Worm (Caenorhabditis elegans) whole organism, L2 larva: Measurements from ENCODE around the gene EEED8.15.

Experiments
- C34F6.9 ChIP-seq: fragments of 150-350 bp; optimal IDR thresholded peaks from 2 replicates; lab custom pipeline; 2014; ENCODE audit warnings: missing biosample characterization, missing genetic modification characterization
- F13H6.1 ChIP-seq: sonication (generic microtip); optimal IDR thresholded peaks from 2 replicates; lab custom pipeline; 2016; ENCODE audit warnings: missing genetic modification characterization, missing compliant biosample characterization
- R02D3.7 ChIP-seq: fragments of 150-350 bp; optimal IDR thresholded peaks from 2 replicates; lab custom pipeline; 2014; ENCODE audit warnings: missing biosample characterization, missing genetic modification characterization
- Y55F3AM.14 ChIP-seq: fragments of 200-800 bp; sonication (Bioruptor generic); optimal IDR thresholded peaks from 2 replicates; lab custom pipeline; 2018; ENCODE audit warnings: mild to moderate bottlenecking, missing genetic modification characterization, missing compliant biosample characterization
- ZK546.5 ChIP-seq: sonication (generic microtip); optimal IDR thresholded peaks from 2 replicates; lab custom pipeline; 2017; ENCODE audit warnings: missing biosample characterization, missing genetic modification characterization
- alr-1 ChIP-seq: fragments of 150-350 bp; optimal IDR thresholded peaks from 2 replicates; lab custom pipeline; 2014; ENCODE audit warnings: missing biosample characterization, missing genetic modification characterization
- aly-2 ChIP-seq: fragments of 150-350 bp; optimal IDR thresholded peaks from 2 replicates; lab custom pipeline; 2014; ENCODE audit warnings: missing biosample characterization, missing genetic modification characterization
- ama-1 ChIP-seq: fragments of 150-350 bp; optimal IDR thresholded peaks from 2 replicates; lab custom pipeline; 2018; ENCODE audit warnings: inconsistent platforms
- blmp-1 ChIP-seq: sonication (generic microtip); optimal IDR thresholded peaks from 2 replicates; lab custom pipeline; 2017; ENCODE audit warnings: missing genetic modification characterization, mild to moderate bottlenecking, missing compliant biosample characterization, antibody characterized with exemption, moderate library complexity; ENCODE audit not compliant: insufficient read depth
- ceh-16 ChIP-seq: fragments of 150-350 bp; optimal IDR thresholded peaks from 2 replicates; lab custom pipeline; 2014; ENCODE audit warnings: missing biosample characterization, missing genetic modification characterization
- ceh-82 ChIP-seq: fragments of 150-350 bp; optimal IDR thresholded peaks from 2 replicates; lab custom pipeline; 2014; ENCODE audit warnings: missing biosample characterization, missing genetic modification characterization
- crh-2 ChIP-seq: sonication (generic microtip); optimal IDR thresholded peaks from 2 replicates; lab custom pipeline; 2017; ENCODE audit warnings: missing biosample characterization, missing genetic modification characterization
- egl-27 ChIP-seq: sonication (generic microtip); optimal IDR thresholded peaks from 3 replicates; lab custom pipeline; 2017; ENCODE audit warnings: missing biosample characterization, missing genetic modification reagents, missing genetic modification characterization
- elt-3 ChIP-seq: sonication (generic microtip); optimal IDR thresholded peaks from 2 replicates; lab custom pipeline; 2017; ENCODE audit warnings: missing biosample characterization, missing genetic modification characterization
- fos-1 ChIP-seq: fragments of 150-350 bp; optimal IDR thresholded peaks from 2 replicates; lab custom pipeline; 2014; ENCODE audit warnings: missing biosample characterization, missing genetic modification characterization
- lin-11 ChIP-seq: fragments of 150-350 bp; sonication (generic microtip); optimal IDR thresholded peaks from 2 replicates; lab custom pipeline; 2014; ENCODE audit warnings: missing biosample characterization, missing genetic modification characterization, inconsistent platforms, mixed read lengths
- lin-39 ChIP-seq: fragments of 150-350 bp; optimal IDR thresholded peaks from 2 replicates; lab custom pipeline; 2014; ENCODE audit warnings: missing biosample characterization, missing genetic modification reagents, missing genetic modification characterization
- lsy-2 ChIP-seq, 2 experiments: fragments of 150-350 bp in 1 of 2; sonication (generic microtip) in 1 of 2; optimal IDR thresholded peaks; 2 replicates each; lab custom pipeline; 2014 to 2017; ENCODE audit warnings: missing biosample characterization in 2 of 2, missing genetic modification characterization in 2 of 2
- mbf-1 ChIP-seq: sonication (generic microtip); optimal IDR thresholded peaks from 2 replicates; lab custom pipeline; 2017; ENCODE audit warnings: missing biosample characterization, missing genetic modification characterization
- mdl-1 ChIP-seq, 2 experiments: fragments of 150-350 bp in 1 of 2; sonication (generic microtip) in 1 of 2; optimal IDR thresholded peaks; 2 replicates each; lab custom pipeline; 2017; ENCODE audit warnings: missing biosample characterization in 2 of 2, missing genetic modification characterization in 2 of 2
- nhr-11 ChIP-seq: fragments of 150-350 bp; optimal IDR thresholded peaks from 2 replicates; lab custom pipeline; 2014; ENCODE audit warnings: missing biosample characterization, missing genetic modification characterization
- nhr-23 ChIP-seq: fragments of 150-350 bp; optimal IDR thresholded peaks from 2 replicates; lab custom pipeline; 2014; ENCODE audit warnings: missing biosample characterization, missing genetic modification reagents, missing genetic modification characterization
- nhr-237 ChIP-seq: fragments of 150-350 bp; optimal IDR thresholded peaks from 2 replicates; lab custom pipeline; 2014; ENCODE audit warnings: missing biosample characterization, missing genetic modification characterization
- nhr-25 ChIP-seq: fragments of 150-350 bp; sonication (generic microtip); optimal IDR thresholded peaks from 3 replicates; lab custom pipeline; 2014; ENCODE audit warnings: missing biosample characterization, missing genetic modification characterization
- nhr-6 ChIP-seq: fragments of 150-350 bp; optimal IDR thresholded peaks from 2 replicates; lab custom pipeline; 2014; ENCODE audit warnings: missing biosample characterization, missing genetic modification characterization
- peb-1 ChIP-seq: fragments of 150-350 bp; optimal IDR thresholded peaks from 2 replicates; lab custom pipeline; 2014; ENCODE audit warnings: missing biosample characterization, missing genetic modification characterization
- sem-4 ChIP-seq: fragments of 150-350 bp; optimal IDR thresholded peaks from 2 replicates; lab custom pipeline; 2014; ENCODE audit warnings: missing biosample characterization, missing genetic modification reagents, missing genetic modification characterization
- sma-3 ChIP-seq: sonication (generic microtip); optimal IDR thresholded peaks from 2 replicates; lab custom pipeline; 2016; ENCODE audit warnings: missing genetic modification reagents, missing genetic modification characterization, missing compliant biosample characterization
- sma-9 ChIP-seq, 2 experiments: fragments of 150-350 bp in 1 of 2; sonication (generic microtip) in 1 of 2; optimal IDR thresholded peaks; 2 replicates each; lab custom pipeline; 2014 to 2016; ENCODE audit warnings: missing genetic modification characterization in 2 of 2, mild to moderate bottlenecking in 1 of 2, missing biosample characterization in 1 of 2, missing compliant biosample characterization in 1 of 2, missing genetic modification reagents in 1 of 2, moderate library complexity in 1 of 2
- snpc-4 ChIP-seq: fragments of 150-350 bp; optimal IDR thresholded peaks from 2 replicates; lab custom pipeline; 2014; ENCODE audit warnings: missing biosample characterization, missing genetic modification characterization
- unc-39 ChIP-seq: fragments of 150-350 bp; optimal IDR thresholded peaks from 2 replicates; lab custom pipeline; 2014; ENCODE audit warnings: missing biosample characterization, missing genetic modification characterization
- ztf-1 ChIP-seq: fragments of 200-800 bp; sonication (Bioruptor generic); conservative IDR thresholded peaks from 2 replicates; pipeline ENCODE4 v1.3.6; 2022; ENCODE audit warnings: missing genetic modification characterization, missing compliant biosample characterization
- ztf-11 ChIP-seq: sonication (generic microtip); optimal IDR thresholded peaks from 2 replicates; lab custom pipeline; 2017; ENCODE audit warnings: missing biosample characterization, missing genetic modification characterization
- ztf-4 ChIP-seq: fragments of 150-350 bp; optimal IDR thresholded peaks from 2 replicates; lab custom pipeline; 2014; ENCODE audit warnings: missing biosample characterization, missing genetic modification characterization

The EEED8.15 gene

DNA sequence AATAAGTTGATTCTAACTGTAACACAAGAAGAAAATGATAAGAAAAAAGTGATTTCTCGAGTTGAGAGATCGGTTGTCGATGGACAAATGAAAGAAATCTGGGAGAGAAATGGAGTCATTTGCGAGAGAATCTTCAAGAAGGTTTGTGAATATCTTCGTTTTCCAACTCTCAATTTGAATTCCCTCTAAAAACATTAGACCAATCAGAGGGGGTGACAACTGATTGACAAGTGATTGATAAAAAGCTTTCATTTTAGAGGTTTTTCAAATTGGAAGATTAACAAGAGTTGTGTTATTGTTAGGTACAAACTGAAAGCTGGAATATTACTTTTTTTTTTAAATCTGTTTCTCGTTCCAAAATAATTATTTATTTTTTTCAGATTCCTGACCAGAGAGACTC, 1.1 kb upstream of the EEED8.15 start:
- TF ChIP-seq aly-2 (no peak), crh-2 (tag; lab: Kevin White, UChicago) (no peak), alr-1 (tag; lab: Kevin White, UChicago) (no peak), blmp-1 (tag; lab: Kevin White, UChicago) (no peak)

DNA sequence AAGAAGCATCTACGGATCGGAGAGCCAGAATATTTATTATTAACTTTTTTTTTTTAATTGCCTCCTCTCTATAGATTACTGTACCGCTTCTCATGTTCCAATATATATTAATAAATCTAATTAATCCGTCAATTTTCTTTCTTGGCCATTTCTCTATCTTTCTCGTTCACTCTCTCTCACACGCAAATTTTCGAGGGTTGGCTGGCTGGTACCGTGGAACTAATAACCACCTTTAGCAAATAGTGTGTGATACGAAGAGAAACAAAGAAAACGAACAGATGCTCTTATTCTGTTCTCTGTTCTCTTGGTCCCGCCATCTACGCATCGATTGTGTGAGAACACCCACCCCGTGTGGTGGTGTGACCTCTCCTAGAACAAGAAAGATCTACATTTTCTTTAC, 712 bp upstream of the EEED8.15 start:
- no peak for TF ChIP-seq peb-1 (tag; lab: Kevin White, UChicago)
- TF ChIP-seq ceh-16 (tag; lab: Kevin White, UChicago) = no peak
- TF ChIP-seq nhr-11 = no peak
- TF ChIP-seq, all 48 proteins: peak for 0

DNA sequence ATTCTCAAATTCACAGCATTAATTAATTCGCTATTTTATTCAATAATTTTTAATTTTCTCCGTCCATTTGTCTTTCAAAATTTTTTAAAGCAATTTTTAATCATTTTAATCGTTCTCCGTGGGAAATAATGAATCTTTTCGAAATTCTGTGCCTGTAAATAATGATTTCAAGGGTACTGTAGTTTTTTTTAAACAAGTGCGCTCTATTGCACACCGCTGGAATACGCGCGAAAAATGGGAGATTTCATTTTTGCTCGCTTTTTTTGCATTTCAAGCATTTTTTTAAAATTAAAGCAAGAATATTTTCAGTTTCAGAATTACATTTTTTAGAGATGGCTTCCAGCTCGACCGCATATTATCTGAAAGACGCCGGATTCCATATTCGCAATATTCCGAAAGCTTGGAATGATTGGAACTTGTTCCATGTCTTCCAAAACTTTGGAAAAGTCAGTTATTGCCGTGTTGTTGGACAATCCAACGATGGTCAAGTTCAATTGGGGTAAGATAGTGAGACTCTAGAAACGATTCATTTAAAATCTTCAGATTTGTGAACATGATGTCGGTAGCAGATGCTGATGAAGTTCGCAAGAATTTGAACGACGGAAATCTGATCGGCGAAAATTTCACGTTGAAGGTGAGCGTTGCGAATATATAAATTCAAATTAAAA, 2.1 kb downstream of the EEED8.15 start, which contains the start of gene tofu-6:
Gene tofu-6, plus strand, starts transcription at position 302 of the 668 bp plus-strand sequence.
- TF ChIP-seq sem-4 (tag; lab: Kevin White, UChicago) (no peak), egl-27 (tag; lab: Kevin White, UChicago) (no peak), lsy-2 (tag; optimal IDR thresholded peaks at IDR 0.05; lab: Kevin White, UChicago) (peak in 1 of 2 experiments; percentile 93), blmp-1 (tag; lab: Kevin White, UChicago) (no peak), F13H6.1 (no peak), fos-1 (tag; lab: Kevin White, UChicago) (no peak), lin-11 (tag; lab: Kevin White, UChicago) (no peak), elt-3 (no peak), sma-3 (GFP tag; lab: Kevin White, UChicago) (no peak), C34F6.9 (tag; lab: Kevin White, UChicago) (peak; percentile 9), sma-9 (GFP tag; optimal IDR thresholded peaks at IDR 0.05; lab: Kevin White, UChicago) (no peak), sma-9 (tag; optimal IDR thresholded peaks at IDR 0.05; lab: Kevin White, UChicago) (no peak), ztf-11 (no peak), mbf-1 (tag; lab: Kevin White, UChicago) (no peak), nhr-237 (tag; lab: Kevin White, UChicago) (no peak)

DNA sequence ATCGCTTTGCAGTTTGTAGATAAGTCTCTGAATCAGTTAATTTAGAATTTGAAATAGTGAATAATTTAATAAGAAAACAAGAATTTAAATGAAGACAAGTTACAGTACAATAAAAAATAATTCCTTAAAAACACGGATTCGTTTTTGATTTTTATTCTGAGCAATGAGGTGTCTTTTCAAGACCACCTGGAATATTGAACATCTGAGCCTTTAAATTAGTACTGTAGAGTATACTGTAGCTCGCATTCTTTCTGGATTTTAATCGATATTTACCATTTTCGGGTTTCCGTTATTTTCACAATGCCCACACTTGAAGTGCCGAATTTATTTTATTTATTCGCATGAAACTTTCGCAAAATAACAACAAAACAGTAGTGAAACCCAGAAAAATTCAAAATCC, 4.8 kb downstream of the EEED8.15 start, which contains the start of gene F07F6.7:
Gene F07F6.7, minus strand, starts transcription at position 27 of the 400 bp plus-strand sequence.
- TF ChIP-seq unc-39 (no peak), ama-1 (lab: Kevin White, UChicago) (no peak), sma-9 (GFP tag; optimal IDR thresholded peaks at IDR 0.05; lab: Kevin White, UChicago) (no peak), sma-9 (tag; optimal IDR thresholded peaks at IDR 0.05; lab: Kevin White, UChicago) (no peak), nhr-11 (no peak), ztf-4 (tag; lab: Kevin White, UChicago) (peak; percentile 12), egl-27 (tag; lab: Kevin White, UChicago) (no peak), aly-2 (no peak), sem-4 (tag; lab: Kevin White, UChicago) (peak; percentile 7), blmp-1 (tag; lab: Kevin White, UChicago) (no peak), nhr-6 (tag; lab: Kevin White, UChicago) (no peak), lsy-2 (tag; optimal IDR thresholded peaks at IDR 0.05; lab: Kevin White, UChicago) (peak in 1 of 2 experiments; percentile 33), Y55F3AM.14 (no peak), lin-11 (tag; lab: Kevin White, UChicago) (no peak), ztf-1 (GFP tag; lab: Robert Waterston, UW) (no peak), snpc-4 (tag; lab: Kevin White, UChicago) (no peak), mdl-1 (tag; optimal IDR thresholded peaks at IDR 0.05; lab: Kevin White, UChicago) (no peak), nhr-237 (tag; lab: Kevin White, UChicago) (no peak), nhr-25 (peak; percentile 13), F13H6.1 (no peak), ZK546.5 (no peak)

DNA sequence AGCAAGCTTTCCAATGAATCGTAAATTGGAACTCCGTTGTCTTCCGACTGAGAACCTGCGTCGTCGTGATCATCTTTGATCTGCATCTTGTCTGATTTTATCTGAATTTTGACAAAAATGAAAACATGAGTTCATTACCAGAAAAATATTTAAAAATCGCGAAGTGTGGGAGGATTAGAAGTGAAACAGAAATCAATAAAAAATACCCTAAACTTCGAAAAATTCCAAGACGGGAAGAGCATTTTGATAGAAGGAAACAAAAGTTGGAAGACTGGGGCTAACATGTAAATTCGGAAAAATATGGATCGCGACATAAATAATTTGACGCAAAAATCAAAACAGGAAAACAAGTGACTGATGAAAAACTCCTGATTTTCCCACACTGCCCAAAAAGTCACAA, 6.6 kb downstream of the EEED8.15 start, which contains the start of gene F07F6.8:
Gene F07F6.8, minus strand, starts transcription at position 101 of the 400 bp plus-strand sequence.
- no peak for TF ChIP-seq egl-27 (tag; lab: Kevin White, UChicago)
- no peak for TF ChIP-seq alr-1 (tag; lab: Kevin White, UChicago)
- no peak for TF ChIP-seq nhr-23 (tag; lab: Kevin White, UChicago)
- no peak for TF ChIP-seq lin-39 (tag; lab: Kevin White, UChicago)
- TF ChIP-seq ceh-82 = no peak
- TF ChIP-seq ztf-1 (GFP tag; lab: Robert Waterston, UW) = no peak
- no peak for TF ChIP-seq R02D3.7 (tag; lab: Kevin White, UChicago)
- no peak for TF ChIP-seq peb-1 (tag; lab: Kevin White, UChicago)
